Worm (Caenorhabditis elegans): ENCODE results near the gene Y39H10A.1.

Gene Y39H10A.1

DNA sequence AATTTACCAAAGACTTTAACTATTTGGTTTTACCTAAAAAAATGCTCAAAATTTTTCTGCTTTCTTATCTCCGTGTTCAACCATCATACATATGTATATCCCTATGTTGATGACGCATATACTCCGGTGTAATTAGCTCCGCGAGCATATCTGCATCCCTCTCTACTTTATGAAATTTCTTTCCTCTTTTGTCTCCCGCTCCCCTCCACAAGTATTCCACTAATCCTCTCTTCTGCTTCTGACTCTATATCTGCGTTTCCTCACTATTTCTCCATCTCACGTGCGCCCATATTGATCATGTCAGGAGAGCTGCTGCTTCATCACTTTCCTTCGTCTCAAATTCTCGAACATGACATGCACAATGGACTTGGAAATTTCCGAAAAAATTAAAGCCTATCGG lies 47.9 kb downstream of the Y39H10A.1 start, which contains the start of gene H10D18.1 (continued):
- TF ChIP-seq nhr-6 (tag; optimal IDR thresholded peaks at IDR 0.05) (no peak), ztf-4 (tag; optimal IDR thresholded peaks at IDR 0.05) (no peak)
